Fruit fly (Drosophila melanogaster) whole organism, wandering third instar larva: Measurements from ENCODE around the gene Pex12.

Experiments used
- Dfd ChIP-seq: fragments of >200 bp; optimal IDR thresholded peaks from 2 replicates; lab custom pipeline; 2017; ENCODE audit warnings: missing biosample characterization, missing genetic modification characterization
- Hr78 ChIP-seq: fragments of >200 bp; optimal IDR thresholded peaks from 2 replicates; lab custom pipeline; 2017; ENCODE audit warnings: missing biosample characterization, missing genetic modification characterization
- OdsH ChIP-seq: fragments of 200-800 bp; sonication (Bioruptor generic); optimal IDR thresholded peaks from 2 replicates; lab custom pipeline; 2016; ENCODE audit warnings: missing biosample characterization, mild to moderate bottlenecking, missing genetic modification characterization
- Rel ChIP-seq, 2 experiments: fragments of 200-800 bp; sonication (Bioruptor generic) in 1 of 2; optimal IDR thresholded peaks; 2 replicates in 1 of 2; 3 replicates in 1 of 2; lab custom pipeline; 2016 to 2019; ENCODE audit warnings: mild to moderate bottlenecking in 2 of 2, missing biosample characterization in 2 of 2, missing genetic modification characterization in 2 of 2, moderate library complexity in 1 of 2
- br ChIP-seq: fragments of 200-800 bp; sonication (Bioruptor generic); optimal IDR thresholded peaks from 2 replicates; lab custom pipeline; 2016; ENCODE audit warnings: missing biosample characterization, missing genetic modification characterization
- brk ChIP-seq: fragments of 200-800 bp; sonication (Bioruptor generic); optimal IDR thresholded peaks from 2 replicates; lab custom pipeline; 2016; ENCODE audit warnings: missing biosample characterization, mild to moderate bottlenecking, missing genetic modification characterization
- dmrt93B ChIP-seq: fragments of 200-800 bp; sonication (Bioruptor generic); optimal IDR thresholded peaks from 2 replicates; lab custom pipeline; 2018; ENCODE audit warnings: missing biosample characterization, mild to moderate bottlenecking, missing genetic modification characterization
- pan ChIP-seq: fragments of >200 bp; optimal IDR thresholded peaks from 2 replicates; lab custom pipeline; 2017
- psq ChIP-seq: fragments of 200-800 bp; sonication (Bioruptor generic); optimal IDR thresholded peaks from 3 replicates; lab custom pipeline; 2017; ENCODE audit warnings: missing biosample characterization, mild to moderate bottlenecking, missing genetic modification characterization, moderate library complexity
- tai ChIP-seq: sonication (Bioruptor generic); optimal IDR thresholded peaks from 2 replicates; lab custom pipeline; 2016; ENCODE audit warnings: missing biosample characterization, missing genetic modification characterization

- TF ChIP-seq Rel (GFP tag; optimal IDR thresholded peaks at IDR 0.05; lab: Kevin White, UChicago), result no peak
- TF ChIP-seq Rel (tag; optimal IDR thresholded peaks at IDR 0.05; lab: Kevin White, UChicago), result no peak
- no peak for TF ChIP-seq dmrt93B (GFP tag; lab: Kevin White, UChicago)
- TF ChIP-seq OdsH (GFP tag; lab: Kevin White, UChicago), result no peak
- TF ChIP-seq br (GFP tag; lab: Kevin White, UChicago), result no peak
- no peak for TF ChIP-seq psq (GFP tag; lab: Kevin White, UChicago)
- TF ChIP-seq tai (GFP tag; lab: Kevin White, UChicago), result no peak
- no peak for TF ChIP-seq pan (lab: Kevin White, UChicago)
- TF ChIP-seq Hr78, result no peak
- no peak for TF ChIP-seq Dfd (GFP tag; lab: Kevin White, UChicago)
- TF ChIP-seq brk (GFP tag; lab: Kevin White, UChicago), result no peak
Measured at dm6 chr2L:810277-810676, 5.5 kb upstream of the Pex12 start, which contains the start of gene Nnf1b.
